Worm (Caenorhabditis elegans) whole organism, young adult: ENCODE measurements around the gene R160.4.
"Not testable (repeated sequence)": the region's sequence is repeated elsewhere in the genome, so short reads cannot be mapped to it uniquely, and the experiment has no call there.

Experiments used
- B0261.1 ChIP-seq: sonication (generic microtip); optimal IDR thresholded peaks from 2 replicates; lab custom pipeline; 2016; ENCODE audit warnings: mild to moderate bottlenecking, missing genetic modification characterization, moderate library complexity, missing compliant biosample characterization
- B0336.3 ChIP-seq: fragments of 200-800 bp; sonication (Bioruptor generic); IDR thresholded peaks from 2 replicates; pipeline ENCODE4 v1.3.6; 2022; ENCODE audit warnings: missing genetic modification characterization, missing compliant biosample characterization
- C06A6.2 ChIP-seq: fragments of 200-800 bp; sonication (Bioruptor generic); conservative IDR thresholded peaks from 2 replicates; pipeline ENCODE4 v1.3.6; 2022; ENCODE audit warnings: missing genetic modification characterization, missing compliant biosample characterization
- F22D6.2 ChIP-seq: sonication (generic microtip); optimal IDR thresholded peaks from 2 replicates; lab custom pipeline; 2016; ENCODE audit warnings: mild to moderate bottlenecking, missing genetic modification characterization, missing compliant biosample characterization
- F23B12.7 ChIP-seq: sonication (generic microtip); optimal IDR thresholded peaks from 2 replicates; lab custom pipeline; 2017; ENCODE audit warnings: missing genetic modification characterization, mild to moderate bottlenecking, missing compliant biosample characterization, antibody characterized with exemption, moderate library complexity; ENCODE audit not compliant: insufficient read depth
- F33H1.4 ChIP-seq: fragments of 200-800 bp; sonication (Bioruptor generic); IDR thresholded peaks from 2 replicates; pipeline ENCODE4 v1.3.6; 2022; ENCODE audit warnings: missing genetic modification reagents, missing genetic modification characterization, missing compliant biosample characterization
- Y53G8AR.9 ChIP-seq: fragments of 200-800 bp; sonication (Bioruptor generic); conservative IDR thresholded peaks from 2 replicates; pipeline ENCODE4 v1.3.6; 2022; ENCODE audit warnings: missing genetic modification reagents, missing genetic modification characterization, missing compliant biosample characterization
- Y56A3A.18 ChIP-seq: fragments of 200-800 bp; sonication (Bioruptor generic); IDR thresholded peaks from 2 replicates; pipeline ENCODE4 v1.3.6; 2022; ENCODE audit warnings: missing genetic modification reagents, missing genetic modification characterization, missing compliant biosample characterization
- ZK185.1 ChIP-seq: sonication (generic microtip); optimal IDR thresholded peaks from 2 replicates; lab custom pipeline; 2016; ENCODE audit warnings: mild to moderate bottlenecking, missing genetic modification characterization, missing compliant biosample characterization; ENCODE audit not compliant: poor library complexity, severe bottlenecking
- atf-7 ChIP-seq: sonication (generic microtip); optimal IDR thresholded peaks from 2 replicates; lab custom pipeline; 2017; ENCODE audit warnings: mild to moderate bottlenecking, missing genetic modification characterization, missing compliant biosample characterization
- athp-1 ChIP-seq: sonication (generic microtip); optimal IDR thresholded peaks from 2 replicates; lab custom pipeline; 2017; ENCODE audit warnings: mild to moderate bottlenecking, missing genetic modification characterization, missing compliant biosample characterization
- cebp-2 ChIP-seq: fragments of 200-800 bp; sonication (Bioruptor generic); IDR thresholded peaks from 2 replicates; pipeline ENCODE4 v1.3.6; 2022; ENCODE audit warnings: missing genetic modification characterization, missing compliant biosample characterization
- ceh-27 ChIP-seq: fragments of 200-800 bp; sonication (Bioruptor generic); optimal IDR thresholded peaks from 2 replicates; lab custom pipeline; 2018; ENCODE audit warnings: mild to moderate bottlenecking, missing genetic modification characterization, moderate library complexity, missing compliant biosample characterization
- ceh-91 ChIP-seq: fragments of 200-800 bp; sonication (Bioruptor generic); IDR thresholded peaks from 2 replicates; pipeline ENCODE4 v1.3.6; 2022; ENCODE audit warnings: missing genetic modification reagents, missing genetic modification characterization, missing compliant biosample characterization
- dox-1 ChIP-seq: fragments of 200-800 bp; sonication (Bioruptor generic); IDR thresholded peaks from 2 replicates; pipeline ENCODE4 v1.3.6; 2022; ENCODE audit warnings: missing genetic modification reagents, missing genetic modification characterization, missing compliant biosample characterization
- egl-44 ChIP-seq: fragments of 200-800 bp; sonication (Bioruptor generic); IDR thresholded peaks from 2 replicates; pipeline ENCODE4 v1.3.6; 2022; ENCODE audit warnings: missing genetic modification reagents, missing genetic modification characterization, missing compliant biosample characterization
- gei-17 ChIP-seq: fragments of 200-800 bp; sonication (Bioruptor generic); optimal IDR thresholded peaks from 2 replicates; lab custom pipeline; 2018; ENCODE audit warnings: mild to moderate bottlenecking, missing genetic modification characterization, missing compliant biosample characterization
- hmg-1.2 ChIP-seq: fragments of 200-800 bp; sonication (Bioruptor generic); IDR thresholded peaks from 2 replicates; pipeline ENCODE4 v1.3.6; 2022; ENCODE audit warnings: missing genetic modification reagents, missing genetic modification characterization, missing compliant biosample characterization
- lin-35 ChIP-seq, 3 experiments: fragments of 150-350 bp in 2 of 3; sonication (generic microtip) in 1 of 3; optimal IDR thresholded peaks; 2 replicates each; lab custom pipeline; 2014 to 2018; ENCODE audit warnings: missing biosample characterization in 3 of 3, missing genetic modification characterization in 3 of 3, missing genetic modification reagents in 3 of 3
- lin-40 ChIP-seq: sonication (generic microtip); optimal IDR thresholded peaks from 2 replicates; lab custom pipeline; 2016; ENCODE audit warnings: missing genetic modification characterization, mild to moderate bottlenecking, missing compliant biosample characterization, missing genotype, missing genetic modification reagents
- lin-54 ChIP-seq: fragments of 200-800 bp; sonication (Bioruptor generic); optimal IDR thresholded peaks from 2 replicates; lab custom pipeline; 2018; ENCODE audit warnings: mild to moderate bottlenecking, missing genetic modification characterization, missing compliant biosample characterization
- lir-1 ChIP-seq: fragments of 200-800 bp; sonication (Bioruptor generic); conservative IDR thresholded peaks from 2 replicates; pipeline ENCODE4 v1.3.6; 2022; ENCODE audit warnings: missing genetic modification reagents, missing genetic modification characterization, missing compliant biosample characterization
- lsy-27 ChIP-seq: sonication (generic microtip); optimal IDR thresholded peaks from 2 replicates; lab custom pipeline; 2017; ENCODE audit warnings: missing genetic modification characterization, mild to moderate bottlenecking, missing compliant biosample characterization, antibody characterized with exemption, missing genotype, borderline replicate concordance; ENCODE audit not compliant: insufficient read depth
- madf-10 ChIP-seq: sonication (generic microtip); optimal IDR thresholded peaks from 2 replicates; lab custom pipeline; 2016; ENCODE audit warnings: mild to moderate bottlenecking, missing genetic modification characterization, missing compliant biosample characterization
- mcd-1 ChIP-seq: fragments of 200-800 bp; sonication (Bioruptor generic); IDR thresholded peaks from 2 replicates; pipeline ENCODE4 v1.3.6; 2022; ENCODE audit warnings: missing genetic modification reagents, missing genetic modification characterization, missing compliant biosample characterization
- nfyb-1 ChIP-seq: fragments of 200-800 bp; sonication (Bioruptor generic); IDR thresholded peaks from 2 replicates; pipeline ENCODE4 v1.3.6; 2022; ENCODE audit warnings: missing genetic modification reagents, missing genetic modification characterization, missing compliant biosample characterization
- nhr-80 ChIP-seq: sonication (generic microtip); optimal IDR thresholded peaks from 2 replicates; lab custom pipeline; 2016; ENCODE audit warnings: missing genetic modification characterization, missing compliant biosample characterization
- pbrm-1 ChIP-seq: fragments of 200-800 bp; sonication (Bioruptor generic); IDR thresholded peaks from 2 replicates; pipeline ENCODE4 v1.3.6; 2022; ENCODE audit warnings: missing genetic modification reagents, missing genetic modification characterization, missing compliant biosample characterization
- pha-4 ChIP-seq: fragments of 150-350 bp; sonication (generic microtip); optimal IDR thresholded peaks from 2 replicates; lab custom pipeline; 2014; ENCODE audit warnings: missing biosample characterization, missing genetic modification reagents, missing genetic modification characterization
- rcor-1 ChIP-seq: fragments of 200-800 bp; sonication (Bioruptor generic); IDR thresholded peaks from 2 replicates; pipeline ENCODE4 v1.3.6; 2022; ENCODE audit warnings: missing genetic modification reagents, missing genetic modification characterization, missing compliant biosample characterization
- sea-2 ChIP-seq: fragments of 200-800 bp; sonication (Bioruptor generic); IDR thresholded peaks from 2 replicates; pipeline ENCODE4 v1.3.6; 2022; ENCODE audit warnings: missing genetic modification characterization, missing compliant biosample characterization
- snpc-4 ChIP-seq, 5 experiments: fragments of 150-350 bp in 1 of 5; sonication (generic microtip) in 4 of 5; optimal IDR thresholded peaks; 2 replicates each; lab custom pipeline; 2014 to 2018; ENCODE audit warnings: missing genetic modification characterization in 5 of 5, missing biosample characterization in 3 of 5, antibody characterized with exemption in 2 of 5, mild to moderate bottlenecking in 2 of 5, missing compliant biosample characterization in 2 of 5, missing genotype in 2 of 5, moderate library complexity in 2 of 5, missing genetic modification reagents in 1 of 5
- tbp1 ChIP-seq: fragments of 200-800 bp; sonication (Bioruptor generic); optimal IDR thresholded peaks from 2 replicates; lab custom pipeline; 2018; ENCODE audit warnings: mild to moderate bottlenecking, missing genetic modification characterization, missing compliant biosample characterization
- tlf-1 ChIP-seq: fragments of 200-800 bp; sonication (Bioruptor generic); optimal IDR thresholded peaks from 2 replicates; lab custom pipeline; 2018; ENCODE audit warnings: mild to moderate bottlenecking, missing genetic modification characterization, missing compliant biosample characterization
- unc-62 ChIP-seq: fragments of 150-350 bp; optimal IDR thresholded peaks from 2 replicates; lab custom pipeline; 2014; ENCODE audit warnings: missing biosample characterization, missing genetic modification reagents, missing genetic modification characterization
- ztf-26 ChIP-seq: sonication (generic microtip); optimal IDR thresholded peaks from 2 replicates; lab custom pipeline; 2017; ENCODE audit warnings: missing genetic modification characterization, missing compliant biosample characterization

R160.4 gene

ce11 chrX:4397460-4397859, 28.8 kb upstream of the R160.4 start:
- no peak for TF ChIP-seq B0336.3 (GFP tag; lab: Robert Waterston, UW)
- TF ChIP-seq tlf-1 (GFP tag; lab: Kevin White, UChicago): no peak
- TF ChIP-seq ceh-27: peak; percentile 87

- TF ChIP-seq unc-62: no peak
- peak; percentile 41 for TF ChIP-seq atf-7
- peak; percentile 84 for TF ChIP-seq Y56A3A.18 (GFP tag; lab: Robert Waterston, UW)
- TF ChIP-seq gei-17 (GFP tag; lab: Kevin White, UChicago): peak; percentile 92
- TF ChIP-seq pha-4: no peak
- 0 out of 2 replicates have a peak, but pooled peaks have one; percentile 27 for TF ChIP-seq lir-1 (GFP tag; lab: Robert Waterston, UW)
- TF ChIP-seq tbp1 (GFP tag; lab: Kevin White, UChicago): peak; percentile 62
- TF ChIP-seq nhr-80: peak; percentile 78
- peak; percentile 54 for TF ChIP-seq lin-54
- TF ChIP-seq C06A6.2 (GFP tag; lab: Robert Waterston, UW): peak; percentile 45; the same call in 1 of the 2 replicates
- peak; percentile 76 for TF ChIP-seq F23B12.7 (tag; lab: Kevin White, UChicago)
- TF ChIP-seq ztf-26 (tag; lab: Kevin White, UChicago): peak; percentile 84
- TF ChIP-seq F33H1.4 (GFP tag; lab: Robert Waterston, UW): no peak
- no peak for TF ChIP-seq sea-2 (GFP tag; lab: Robert Waterston, UW)
- peak; percentile 50; the same call in 1 of the 2 replicates for TF ChIP-seq pbrm-1 (GFP tag; lab: Robert Waterston, UW)
- TF ChIP-seq tlf-1 (GFP tag; lab: Kevin White, UChicago): peak; percentile 22
- peak; percentile 57 for TF ChIP-seq ceh-27
- peak; percentile 56 for TF ChIP-seq rcor-1
- no peak for TF ChIP-seq egl-44 (GFP tag; lab: Robert Waterston, UW)
- TF ChIP-seq lin-40: peak; percentile 92
- TF ChIP-seq ceh-91: no peak
- no peak for TF ChIP-seq cebp-2 (GFP tag; lab: Robert Waterston, UW)
- TF ChIP-seq Y53G8AR.9 (GFP tag; lab: Robert Waterston, UW): peak; percentile 58; the same call in 1 of the 2 replicates
- peak; percentile 26 for TF ChIP-seq F22D6.2 (tag; lab: Kevin White, UChicago)
- TF ChIP-seq athp-1 (tag; lab: Kevin White, UChicago): no peak
- TF ChIP-seq madf-10 (tag; lab: Kevin White, UChicago): peak; percentile 65
- TF ChIP-seq ZK185.1 (tag; lab: Kevin White, UChicago): peak; percentile 68
- no peak for TF ChIP-seq lsy-27 (tag; lab: Kevin White, UChicago)
- peak; percentile 55 for TF ChIP-seq mcd-1
- peak in 1 of 3 experiments; percentile 73 for TF ChIP-seq lin-35 (GFP tag; optimal IDR thresholded peaks at IDR 0.05; lab: Kevin White, UChicago)
- TF ChIP-seq B0261.1 (tag; lab: Kevin White, UChicago): peak; percentile 22
- TF ChIP-seq nfyb-1 (GFP tag; lab: Robert Waterston, UW): 0 out of 2 replicates have a peak, but pooled peaks have one; percentile 42
Observed at ce11 chrX:4395073-4395850, 26.6 kb upstream of the R160.4 start.

- TF ChIP-seq hmg-1.2 (GFP tag; lab: Robert Waterston, UW) (peak; percentile 58), dox-1 (GFP tag; lab: Robert Waterston, UW) (0 out of 2 replicates have a peak, but pooled peaks have one; percentile 12), snpc-4 (tag; optimal IDR thresholded peaks at IDR 0.05; lab: Kevin White, UChicago) (peak in 2 of 4 experiments; percentile 67 to 75)
- TF ChIP-seq snpc-4 (GFP tag; optimal IDR thresholded peaks at IDR 0.05; lab: Kevin White, UChicago): not testable (repeated sequence)
Observed at ce11 chrX:4394505-4394904, 25.8 kb upstream of the R160.4 start.
